Fruit fly (Drosophila melanogaster) whole organism, embryonic: ENCODE results near the gene ash1.
A peak's percentile ranks its signal among the peaks of the same experiment; 100 is the strongest.

ENCODE experiments used
- BtbVII ChIP-seq: fragments of 200-800 bp; sonication (Bioruptor generic); optimal IDR thresholded peaks from 3 replicates; lab custom pipeline; 2017; ENCODE audit warnings: missing biosample characterization, mild to moderate bottlenecking, missing genetic modification characterization
- CG10274 ChIP-seq: fragments of 200-800 bp; sonication (Bioruptor generic); optimal IDR thresholded peaks from 3 replicates; lab custom pipeline; 2017; ENCODE audit warnings: missing biosample characterization, mild to moderate bottlenecking, missing genetic modification characterization
- CG11723 ChIP-seq: fragments of 200-800 bp; sonication (Bioruptor generic); optimal IDR thresholded peaks from 2 replicates; lab custom pipeline; 2017; ENCODE audit warnings: missing biosample characterization, mild to moderate bottlenecking, missing genetic modification characterization
- CG12391 ChIP-seq: fragments of 200-800 bp; sonication (Bioruptor generic); optimal IDR thresholded peaks from 3 replicates; lab custom pipeline; 2018; ENCODE audit warnings: missing biosample characterization, mild to moderate bottlenecking, missing genetic modification characterization, moderate library complexity
- CG13424 ChIP-seq: fragments of 200-800 bp; sonication (Bioruptor generic); optimal IDR thresholded peaks from 2 replicates; lab custom pipeline; 2019; ENCODE audit warnings: missing biosample characterization, mild to moderate bottlenecking, missing genetic modification characterization, moderate library complexity
- CG15073 ChIP-seq: fragments of 200-800 bp; sonication (Bioruptor generic); optimal IDR thresholded peaks from 2 replicates; lab custom pipeline; 2016; ENCODE audit warnings: missing biosample characterization, missing genetic modification characterization
- CG15696 ChIP-seq: fragments of 200-800 bp; sonication (Bioruptor generic); optimal IDR thresholded peaks from 2 replicates; lab custom pipeline; 2019; ENCODE audit warnings: missing biosample characterization, mild to moderate bottlenecking, missing genetic modification characterization, moderate library complexity
- CG16863 ChIP-seq: fragments of 200-800 bp; sonication (Bioruptor generic); optimal IDR thresholded peaks from 3 replicates; lab custom pipeline; 2016; ENCODE audit warnings: missing biosample characterization, missing genetic modification characterization
- CG17328 ChIP-seq: fragments of 200-800 bp; sonication (Bioruptor generic); IDR thresholded peaks from 2 replicates; pipeline ENCODE4 v1.3.6; 2022; ENCODE audit warnings: missing biosample characterization, missing genetic modification characterization
- CG17802 ChIP-seq: fragments of 200-800 bp; sonication (Bioruptor generic); optimal IDR thresholded peaks from 2 replicates; lab custom pipeline; 2018; ENCODE audit warnings: missing biosample characterization, mild to moderate bottlenecking, missing genetic modification characterization, moderate library complexity
- CG17829 ChIP-seq: fragments of 200-800 bp; optimal IDR thresholded peaks from 2 replicates; lab custom pipeline; 2019; ENCODE audit warnings: missing biosample characterization, mild to moderate bottlenecking, missing genetic modification characterization, moderate library complexity
- CG2712 ChIP-seq: fragments of 200-800 bp; optimal IDR thresholded peaks from 3 replicates; lab custom pipeline; 2019; ENCODE audit warnings: missing biosample characterization, mild to moderate bottlenecking, missing genetic modification characterization, moderate library complexity
- CG31224 ChIP-seq: fragments of 200-800 bp; sonication (Bioruptor generic); IDR thresholded peaks from 2 replicates; pipeline ENCODE4 v1.3.6; 2022; ENCODE audit warnings: missing biosample characterization, missing genetic modification characterization
- CG31441 ChIP-seq: fragments of 200-800 bp; sonication (Bioruptor generic); IDR thresholded peaks from 2 replicates; pipeline ENCODE4 v1.3.6; 2022; ENCODE audit warnings: missing biosample characterization, missing genetic modification characterization
- CG3281 ChIP-seq: fragments of 200-800 bp; sonication (Bioruptor generic); optimal IDR thresholded peaks from 3 replicates; lab custom pipeline; 2017; ENCODE audit warnings: missing biosample characterization, mild to moderate bottlenecking, missing genetic modification characterization
- CG33213 ChIP-seq: fragments of 200-800 bp; sonication (Bioruptor generic); optimal IDR thresholded peaks from 3 replicates; lab custom pipeline; 2016; ENCODE audit warnings: missing biosample characterization, missing genetic modification characterization
- CG3847 ChIP-seq: fragments of 200-800 bp; sonication (Bioruptor generic); IDR thresholded peaks from 2 replicates; pipeline ENCODE4 v1.3.6; 2022; ENCODE audit warnings: missing biosample characterization, missing genetic modification characterization
- CG4282 ChIP-seq: fragments of 200-800 bp; sonication (Bioruptor generic); optimal IDR thresholded peaks from 2 replicates; lab custom pipeline; 2016; ENCODE audit warnings: missing biosample characterization, missing genetic modification characterization
- CG7271 ChIP-seq: fragments of 200-800 bp; sonication (Bioruptor generic); optimal IDR thresholded peaks from 2 replicates; lab custom pipeline; 2018; ENCODE audit warnings: missing biosample characterization, mild to moderate bottlenecking, missing genetic modification characterization, moderate library complexity
- CG7372 ChIP-seq: fragments of 200-800 bp; sonication (Bioruptor generic); IDR thresholded peaks from 2 replicates; pipeline ENCODE4 v1.3.6; 2022; ENCODE audit warnings: missing biosample characterization, missing genetic modification characterization
- CG7786 ChIP-seq: fragments of 200-800 bp; sonication (Bioruptor generic); optimal IDR thresholded peaks from 2 replicates; lab custom pipeline; 2016; ENCODE audit warnings: missing biosample characterization, missing genetic modification characterization
- Camta ChIP-seq: fragments of 200-800 bp; sonication (Bioruptor generic); optimal IDR thresholded peaks from 2 replicates; lab custom pipeline; 2016; ENCODE audit warnings: missing biosample characterization, missing genetic modification characterization
- CoRest ChIP-seq: fragments of 200-800 bp; sonication (Bioruptor generic); optimal IDR thresholded peaks from 3 replicates; lab custom pipeline; 2018; ENCODE audit warnings: missing biosample characterization, mild to moderate bottlenecking, missing genetic modification characterization, moderate library complexity
- D19B ChIP-seq: fragments of 200-800 bp; sonication (Bioruptor generic); optimal IDR thresholded peaks from 2 replicates; lab custom pipeline; 2017; ENCODE audit warnings: missing biosample characterization, mild to moderate bottlenecking, missing genetic modification characterization
- E2f2 ChIP-seq: fragments of 200-800 bp; sonication (Bioruptor generic); IDR thresholded peaks from 2 replicates; pipeline ENCODE4 v1.3.6; 2022; ENCODE audit warnings: missing biosample characterization, missing genetic modification characterization
- Eip74EF ChIP-seq, 2 experiments: fragments of 200-800 bp in 1 of 2; fragments of >200 bp in 1 of 2; sonication (Bioruptor generic) in 1 of 2; optimal IDR thresholded peaks; 2 replicates each; lab custom pipeline; 2017 to 2019; ENCODE audit warnings: missing biosample characterization in 2 of 2, missing genetic modification characterization in 2 of 2, mild to moderate bottlenecking in 1 of 2, moderate library complexity in 1 of 2
- Fer3 ChIP-seq: fragments of 200-800 bp; sonication (Bioruptor generic); optimal IDR thresholded peaks from 2 replicates; lab custom pipeline; 2018; ENCODE audit warnings: missing biosample characterization, mild to moderate bottlenecking, missing genetic modification characterization, moderate library complexity
- HLHmδ ChIP-seq: fragments of 200-800 bp; sonication (Bioruptor generic); optimal IDR thresholded peaks from 2 replicates; lab custom pipeline; 2018; ENCODE audit warnings: missing biosample characterization, mild to moderate bottlenecking, missing genetic modification characterization, moderate library complexity
- Scr ChIP-seq: fragments of 200-800 bp; sonication (Bioruptor generic); IDR thresholded peaks from 2 replicates; pipeline ENCODE4 v1.3.6; 2022; ENCODE audit warnings: missing biosample characterization, missing genetic modification characterization; ENCODE audit not compliant: partially characterized antibody
- Six4 ChIP-seq: fragments of 200-800 bp; sonication (Bioruptor generic); optimal IDR thresholded peaks from 2 replicates; lab custom pipeline; 2016; ENCODE audit warnings: missing biosample characterization, missing genetic modification characterization
- Stat92E ChIP-seq, 3 experiments: fragments of >200 bp in 2 of 3; fragments of 200-800 bp in 1 of 3; sonication (Bioruptor generic) in 1 of 3; optimal IDR thresholded peaks; 2 replicates each; lab custom pipeline; 2017 to 2019; ENCODE audit warnings: missing biosample characterization in 3 of 3, missing genetic modification characterization in 3 of 3, mild to moderate bottlenecking in 1 of 3, moderate library complexity in 1 of 3
- Usf ChIP-seq: fragments of 200-800 bp; sonication (Bioruptor generic); optimal IDR thresholded peaks from 2 replicates; lab custom pipeline; 2017; ENCODE audit warnings: missing genotype, missing biosample characterization, missing genetic modification characterization
- al ChIP-seq: fragments of 200-800 bp; sonication (Bioruptor generic); IDR thresholded peaks from 2 replicates; pipeline ENCODE4 v1.3.6; 2022; ENCODE audit warnings: missing biosample characterization, missing genetic modification characterization
- ato ChIP-seq: fragments of 200-800 bp; sonication (Bioruptor generic); IDR thresholded peaks from 2 replicates; pipeline ENCODE4 v1.3.6; 2022; ENCODE audit warnings: missing biosample characterization, missing genetic modification characterization; ENCODE audit not compliant: partially characterized antibody
- bbx ChIP-seq: fragments of 200-800 bp; sonication (Bioruptor generic); IDR thresholded peaks from 2 replicates; pipeline ENCODE4 v1.3.6; 2022; ENCODE audit warnings: missing biosample characterization, missing genetic modification characterization; ENCODE audit not compliant: partially characterized antibody
- bcd ChIP-seq: fragments of 200-800 bp; sonication (Bioruptor generic); optimal IDR thresholded peaks from 2 replicates; lab custom pipeline; 2017; ENCODE audit warnings: missing biosample characterization, mild to moderate bottlenecking, missing genetic modification characterization
- chif ChIP-seq, 2 experiments: fragments of 200-800 bp; sonication (Bioruptor generic); optimal IDR thresholded peaks; 3 replicates each; lab custom pipeline; 2016; ENCODE audit warnings: missing biosample characterization in 2 of 2, missing genetic modification characterization in 2 of 2
- croc ChIP-seq: fragments of 200-800 bp; sonication (Bioruptor generic); conservative IDR thresholded peaks from 3 replicates; pipeline ENCODE4 v1.3.6; 2022; ENCODE audit warnings: missing biosample characterization, missing genetic modification characterization
- disco-r ChIP-seq: fragments of 200-800 bp; sonication (Bioruptor generic); optimal IDR thresholded peaks from 2 replicates; lab custom pipeline; 2016; ENCODE audit warnings: missing biosample characterization, missing genetic modification characterization
- gem ChIP-seq: fragments of 200-800 bp; sonication (Bioruptor generic); optimal IDR thresholded peaks from 2 replicates; lab custom pipeline; 2019; ENCODE audit warnings: missing biosample characterization, mild to moderate bottlenecking, missing genetic modification characterization, moderate library complexity
- grau ChIP-seq: fragments of 200-800 bp; optimal IDR thresholded peaks from 3 replicates; lab custom pipeline; 2019; ENCODE audit warnings: missing biosample characterization, mild to moderate bottlenecking, missing genetic modification characterization, moderate library complexity
- hth ChIP-seq: fragments of >200 bp; optimal IDR thresholded peaks from 2 replicates; lab custom pipeline; 2017; ENCODE audit warnings: inconsistent platforms
- insv ChIP-seq, 2 experiments: fragments of 200-800 bp; sonication (Bioruptor generic); optimal IDR thresholded peaks; 3 replicates each; lab custom pipeline; 2016 to 2018; ENCODE audit warnings: missing biosample characterization in 2 of 2, missing genetic modification characterization in 2 of 2
- nerfin-1 ChIP-seq: fragments of 200-800 bp; sonication (Bioruptor generic); optimal IDR thresholded peaks from 3 replicates; lab custom pipeline; 2019; ENCODE audit warnings: missing biosample characterization, mild to moderate bottlenecking, missing genetic modification characterization, moderate library complexity
- onecut ChIP-seq: fragments of 200-800 bp; sonication (Bioruptor generic); IDR thresholded peaks from 2 replicates; pipeline ENCODE4 v1.3.6; 2022; ENCODE audit warnings: missing biosample characterization, missing genetic modification characterization
- org-1 ChIP-seq: fragments of 200-800 bp; sonication (Bioruptor generic); optimal IDR thresholded peaks from 2 replicates; lab custom pipeline; 2017; ENCODE audit warnings: missing biosample characterization, missing genetic modification characterization
- pita ChIP-seq: fragments of 200-800 bp; sonication (Bioruptor generic); optimal IDR thresholded peaks from 2 replicates; lab custom pipeline; 2017; ENCODE audit warnings: missing biosample characterization, mild to moderate bottlenecking, missing genetic modification characterization
- ro ChIP-seq: fragments of 200-800 bp; sonication (Bioruptor generic); IDR thresholded peaks from 2 replicates; pipeline ENCODE4 v1.3.6; 2022; ENCODE audit warnings: missing biosample characterization, missing genetic modification characterization
- seq ChIP-seq: fragments of 200-800 bp; sonication (Bioruptor generic); IDR thresholded peaks from 2 replicates; pipeline ENCODE4 v1.3.6; 2022; ENCODE audit warnings: missing biosample characterization, missing genetic modification characterization
- tx ChIP-seq: fragments of 200-800 bp; sonication (Bioruptor generic); optimal IDR thresholded peaks from 2 replicates; lab custom pipeline; 2016; ENCODE audit warnings: missing biosample characterization, missing genetic modification characterization
- zf30C ChIP-seq: fragments of 200-800 bp; sonication (Bioruptor generic); optimal IDR thresholded peaks from 3 replicates; lab custom pipeline; 2018; ENCODE audit warnings: missing biosample characterization, mild to moderate bottlenecking, missing genetic modification characterization

Gene ash1

DNA sequence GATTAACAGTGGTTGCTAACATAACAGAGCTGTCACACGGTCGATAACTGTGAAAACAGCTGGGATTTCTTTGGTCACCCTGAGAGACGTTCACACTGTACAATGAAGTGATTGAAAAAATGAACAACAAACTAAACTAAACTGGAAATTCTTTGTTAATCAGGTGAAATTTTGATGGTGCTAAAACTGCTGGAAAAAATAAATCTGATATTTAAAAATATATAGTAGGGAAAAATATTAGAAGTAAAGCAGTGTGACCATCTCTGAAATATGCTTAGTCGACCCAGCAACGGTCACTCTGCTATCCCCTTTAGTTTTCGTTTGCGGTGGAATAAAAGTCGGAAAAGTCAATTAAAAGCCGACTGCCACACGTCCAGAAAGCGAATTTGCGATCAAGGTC is 12.6 kb downstream of the ash1 start, which contains the start of the genes CG9231 and CG9330 (continued):
- TF ChIP-seq chif (GFP tag; optimal IDR thresholded peaks at IDR 0.05; lab: Kevin White, UChicago) (no peak), Fer3 (tag; lab: Kevin White, UChicago) (no peak), CG15073 (GFP tag; lab: Kevin White, UChicago) (no peak), tx (GFP tag; lab: Kevin White, UChicago) (no peak), insv (GFP tag; optimal IDR thresholded peaks at IDR 0.05; lab: Kevin White, UChicago) (peak in 1 of 2 experiments; percentile 46), grau (peak; percentile 32), CG7786 (GFP tag; lab: Kevin White, UChicago) (no peak), CG15696 (tag; lab: Kevin White, UChicago) (no peak), CG13424 (tag; lab: Kevin White, UChicago) (peak; percentile 16), pita (GFP tag; lab: Kevin White, UChicago) (no peak), CG10274 (GFP tag; lab: Kevin White, UChicago) (no peak), D19B (no peak), ato (GFP tag; lab: Robert Waterston, UW) (no peak), zf30C (GFP tag; lab: Kevin White, UChicago) (no peak), CG31441 (GFP tag; lab: Robert Waterston, UW) (peak; percentile 24; the same call in 1 of the 2 replicates), disco-r (GFP tag; lab: Kevin White, UChicago) (no peak), nerfin-1 (peak; percentile 55), CG7372 (GFP tag; lab: Robert Waterston, UW) (no peak), Camta (GFP tag; lab: Kevin White, UChicago) (no peak), CG17802 (tag; lab: Kevin White, UChicago) (peak; percentile 88), al (no peak), CG3281 (GFP tag; lab: Kevin White, UChicago) (no peak), BtbVII (GFP tag; lab: Kevin White, UChicago) (no peak), CG4282 (GFP tag; lab: Kevin White, UChicago) (no peak), seq (GFP tag; lab: Robert Waterston, UW) (no peak), HLHmδ (GFP tag; lab: Kevin White, UChicago) (no peak), CG11723 (GFP tag; lab: Kevin White, UChicago) (no peak), CG17829 (peak; percentile 54), org-1 (no peak), E2f2 (peak; percentile 59; the same call in 1 of the 2 replicates), CoRest (tag; lab: Kevin White, UChicago) (peak; percentile 36), hth (no peak), Usf (no peak), CG31224 (GFP tag; lab: Robert Waterston, UW) (no peak), croc (GFP tag; lab: Robert Waterston, UW) (no peak), CG16863 (GFP tag; lab: Kevin White, UChicago) (no peak), CG7271 (tag; lab: Kevin White, UChicago) (no peak), bcd (GFP tag; lab: Kevin White, UChicago) (no peak), Stat92E (GFP tag; optimal IDR thresholded peaks at IDR 0.05; lab: Kevin White, UChicago) (peak in 1 of 3 experiments; percentile 42), Scr (peak; percentile 29; the same call in 1 of the 2 replicates), Six4 (GFP tag; lab: Kevin White, UChicago) (no peak), CG2712 (peak; percentile 52), ro (GFP tag; lab: Robert Waterston, UW) (no peak), CG33213 (GFP tag; lab: Kevin White, UChicago) (peak; percentile 34), onecut (GFP tag; lab: Robert Waterston, UW) (peak; percentile 37; the same call in 1 of the 2 replicates), CG12391 (peak; percentile 82), Eip74EF (GFP tag; optimal IDR thresholded peaks at IDR 0.05; lab: Kevin White, UChicago) (peak in 1 of 2 experiments; percentile 41), CG17328 (GFP tag; lab: Robert Waterston, UW) (peak; percentile 33; the same call in 1 of the 2 replicates), bbx (GFP tag; lab: Robert Waterston, UW) (no peak), gem (tag; lab: Kevin White, UChicago) (peak; percentile 39), CG3847 (peak; percentile 4; the same call in 1 of the 2 replicates)
